Worm (Caenorhabditis elegans): ENCODE data around the gene W08F4.3.

The W08F4.3 gene

ce11 chrII:621141-621540, 40.7 kb downstream of the W08F4.3 start:
- TF ChIP-seq lsy-2 (tag; optimal IDR thresholded peaks at IDR 0.05) (no peak), sptf-1 (tag; optimal IDR thresholded peaks at IDR 0.05) (no peak), lin-32 (GFP tag; optimal IDR thresholded peaks at IDR 0.05) (no peak), nhr-2 (tag; optimal IDR thresholded peaks at IDR 0.05) (no peak), sem-2 (GFP tag; optimal IDR thresholded peaks at IDR 0.05) (no peak), unc-62 (GFP tag; optimal IDR thresholded peaks at IDR 0.05) (no peak)

ce11 chrII:622478-622877, 42.1 kb downstream of the W08F4.3 start:
- TF ChIP-seq hlh-1 (tag; optimal IDR thresholded peaks at IDR 0.05), result peak; percentile 39
- peak; percentile 61 for TF ChIP-seq ces-1 (GFP tag; optimal IDR thresholded peaks at IDR 0.05)
- TF ChIP-seq unc-120 (tag; optimal IDR thresholded peaks at IDR 0.05; ENCODE audit: poor library complexity, severe bottlenecking), result peak; percentile 83
- peak; percentile 39 for TF ChIP-seq pha-4 (tag; optimal IDR thresholded peaks at IDR 0.05)
- TF ChIP-seq sptf-1 (tag; optimal IDR thresholded peaks at IDR 0.05), result peak; percentile 10
- TF ChIP-seq unc-62 (GFP tag; optimal IDR thresholded peaks at IDR 0.05), result peak; percentile 17
- peak; percentile 81 for TF ChIP-seq lin-32 (GFP tag; optimal IDR thresholded peaks at IDR 0.05)
- no peak for TF ChIP-seq mab-5 (tag; optimal IDR thresholded peaks at IDR 0.05)
- TF ChIP-seq snpc-4 (tag; optimal IDR thresholded peaks at IDR 0.05), result no peak
- TF ChIP-seq mep-1 (tag; optimal IDR thresholded peaks at IDR 0.05), result peak; percentile 66
- no peak for TF ChIP-seq ceh-43 (GFP tag; optimal IDR thresholded peaks at IDR 0.05)

ce11 chrII:624443-624842, 44.0 kb downstream of the W08F4.3 start, which contains the start of gene T04B8.5:
Gene T04B8.5 (minus strand): TSS chrII:624543.
- TF ChIP-seq lin-13 (tag; optimal IDR thresholded peaks at IDR 0.05) (no peak), zip-8 (tag; optimal IDR thresholded peaks at IDR 0.05) (peak; percentile 86), cnd-1 (tag; optimal IDR thresholded peaks at IDR 0.05) (no peak)

ce11 chrII:625926-626325, 45.5 kb downstream of the W08F4.3 start:
- TF ChIP-seq unc-39 (tag; optimal IDR thresholded peaks at IDR 0.05), result no peak
- no peak for TF ChIP-seq lin-32 (GFP tag; optimal IDR thresholded peaks at IDR 0.05)
- TF ChIP-seq ceh-39 (tag; optimal IDR thresholded peaks at IDR 0.05), result peak; percentile 13
- TF ChIP-seq elt-3 (tag; optimal IDR thresholded peaks at IDR 0.05), result no peak
- no peak for TF ChIP-seq nhr-28 (tag; optimal IDR thresholded peaks at IDR 0.05)
- TF ChIP-seq mep-1 (tag; optimal IDR thresholded peaks at IDR 0.05), result peak; percentile 53
- TF ChIP-seq nhr-2 (tag; optimal IDR thresholded peaks at IDR 0.05), result peak; percentile 90
- TF ChIP-seq unc-62 (GFP tag; optimal IDR thresholded peaks at IDR 0.05), result peak; percentile 42
- peak; percentile 6 for TF ChIP-seq lin-13 (tag; optimal IDR thresholded peaks at IDR 0.05)
- TF ChIP-seq ces-1 (GFP tag; optimal IDR thresholded peaks at IDR 0.05), result no peak
- TF ChIP-seq drap-1 (GFP tag; optimal IDR thresholded peaks at IDR 0.05), result no peak
- no peak for TF ChIP-seq M03D4.4 (tag; optimal IDR thresholded peaks at IDR 0.05)

ce11 chrII:627205-627604, 46.8 kb downstream of the W08F4.3 start, which contains the start of gene arrd-1:
Gene arrd-1 (plus strand): TSS chrII:627505.
- no peak for TF ChIP-seq nhr-12 (tag; optimal IDR thresholded peaks at IDR 0.05)
- no peak for TF ChIP-seq lin-13 (tag; optimal IDR thresholded peaks at IDR 0.05)
- no peak for TF ChIP-seq bed-3 (GFP tag; optimal IDR thresholded peaks at IDR 0.05)
- no peak for TF ChIP-seq nhr-2 (tag; optimal IDR thresholded peaks at IDR 0.05)
- no peak for TF ChIP-seq mls-2 (tag; optimal IDR thresholded peaks at IDR 0.05)
- no peak for TF ChIP-seq ces-1 (GFP tag; optimal IDR thresholded peaks at IDR 0.05)
- TF ChIP-seq elt-1 (tag; optimal IDR thresholded peaks at IDR 0.05; ENCODE audit: borderline replicate concordance, insufficient read depth), result no peak

DNA sequence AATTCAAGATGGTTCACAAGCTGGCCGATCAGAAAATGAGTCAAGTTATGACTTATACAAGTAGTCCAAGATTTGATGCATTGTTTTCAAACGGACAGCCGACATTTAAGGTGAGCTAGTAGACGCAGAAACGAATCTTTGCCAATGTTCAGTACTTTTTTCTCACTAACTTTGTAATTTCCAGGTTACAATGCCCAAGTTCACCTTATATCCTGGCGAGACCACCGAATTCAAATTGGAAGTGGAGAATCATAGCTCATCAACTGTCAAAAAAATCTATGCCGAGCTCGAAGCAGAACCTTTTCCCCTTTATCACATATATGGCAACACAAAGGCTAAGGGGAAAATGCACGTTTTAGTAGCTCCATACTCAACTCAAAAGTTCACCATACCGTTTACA, 47.5 kb downstream of the W08F4.3 start:
- TF ChIP-seq mls-2 (tag; optimal IDR thresholded peaks at IDR 0.05) (no peak), ceh-39 (tag; optimal IDR thresholded peaks at IDR 0.05) (no peak), hlh-1 (tag; optimal IDR thresholded peaks at IDR 0.05) (no peak), nhr-12 (tag; optimal IDR thresholded peaks at IDR 0.05) (no peak), blmp-1 (tag; optimal IDR thresholded peaks at IDR 0.05) (no peak), lin-32 (GFP tag; optimal IDR thresholded peaks at IDR 0.05) (no peak), unc-39 (tag; optimal IDR thresholded peaks at IDR 0.05) (no peak), nhr-28 (tag; optimal IDR thresholded peaks at IDR 0.05) (no peak), zip-8 (tag; optimal IDR thresholded peaks at IDR 0.05) (no peak), bed-3 (GFP tag; optimal IDR thresholded peaks at IDR 0.05) (no peak), M03D4.4 (tag; optimal IDR thresholded peaks at IDR 0.05) (no peak), sem-2 (GFP tag; optimal IDR thresholded peaks at IDR 0.05) (no peak), sptf-1 (tag; optimal IDR thresholded peaks at IDR 0.05) (no peak), ces-1 (GFP tag; optimal IDR thresholded peaks at IDR 0.05) (no peak), cnd-1 (tag; optimal IDR thresholded peaks at IDR 0.05) (no peak), pha-4 (tag; optimal IDR thresholded peaks at IDR 0.05) (no peak), drap-1 (GFP tag; optimal IDR thresholded peaks at IDR 0.05) (no peak), ceh-43 (GFP tag; optimal IDR thresholded peaks at IDR 0.05) (no peak)

All from whole organism, mixed stage, embryonic.